Worm (Caenorhabditis elegans): ENCODE results near the gene F20H11.4.
A peak's percentile ranks its signal among the peaks of the same experiment; 100 is the strongest.

F20H11.4 gene

DNA sequence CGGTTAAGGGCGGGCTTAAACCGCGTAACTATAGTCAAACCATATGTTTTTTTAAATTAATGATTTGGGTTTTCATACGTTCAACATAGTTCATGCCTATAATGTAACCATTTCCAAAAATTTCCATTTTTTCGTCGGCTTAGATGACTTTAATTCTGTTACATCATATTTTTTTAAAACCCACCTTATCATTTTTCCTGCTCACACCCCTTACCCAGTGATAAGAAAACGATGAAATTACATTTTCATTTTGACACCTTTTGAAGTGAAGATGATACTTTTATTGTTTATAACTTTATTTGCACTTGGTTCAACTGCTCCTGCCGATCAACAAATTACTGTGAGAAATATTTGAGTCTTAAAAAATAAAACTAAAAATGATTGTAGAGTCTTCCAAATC lies 3.9 kb downstream of the F20H11.4 start, which contains the start of gene ctsa-4.2:
Gene ctsa-4.2 (plus strand): TSS at position 247 of the 400 bp plus-strand sequence.
- TF ChIP-seq aptf-3 (GFP tag; IDR thresholded peaks at IDR 0.05), result no peak
- no peak for TF ChIP-seq T07F8.4 (tag; optimal IDR thresholded peaks at IDR 0.05)
- TF ChIP-seq rpc-1 (optimal IDR thresholded peaks at IDR 0.05), result no peak
- no peak for TF ChIP-seq rpc-1 (tag; optimal IDR thresholded peaks at IDR 0.05)
- TF ChIP-seq nhr-80 (tag; optimal IDR thresholded peaks at IDR 0.05), result peak; percentile 70

DNA sequence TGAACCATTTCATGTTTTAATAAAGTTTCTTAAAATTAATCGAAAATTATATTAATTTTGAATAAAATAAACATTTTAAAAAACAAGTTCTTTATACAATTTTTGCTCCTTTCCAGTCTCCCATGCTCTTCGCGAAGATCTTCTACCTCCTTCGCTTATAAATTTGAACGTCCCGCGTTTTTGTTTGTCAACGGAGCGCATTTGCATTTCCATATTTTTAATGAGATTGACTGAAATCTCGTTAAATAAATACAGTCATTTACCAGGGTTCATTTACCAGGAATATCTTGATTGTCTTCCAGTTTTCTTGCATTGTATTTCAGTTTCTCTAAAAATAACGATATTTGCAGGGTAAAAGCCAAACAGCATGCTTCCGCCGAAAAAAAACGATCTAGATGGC lies 6.6 kb downstream of the F20H11.4 start, which contains the start of gene cmtr-2:
Gene cmtr-2 (plus strand): TSS at position 351 of the 400 bp plus-strand sequence.
- TF ChIP-seq lin-54 (GFP tag; optimal IDR thresholded peaks at IDR 0.05) (peak; percentile 91), ceh-91 (GFP tag; IDR thresholded peaks at IDR 0.05) (no peak), F49E8.2 (tag; optimal IDR thresholded peaks at IDR 0.05; ENCODE audit: insufficient read depth) (no peak), ztf-26 (tag; optimal IDR thresholded peaks at IDR 0.05) (no peak), T07F8.4 (tag; optimal IDR thresholded peaks at IDR 0.05) (no peak), snpc-4 (GFP tag; optimal IDR thresholded peaks at IDR 0.05) (no peak), snpc-4 (tag; optimal IDR thresholded peaks at IDR 0.05) (no peak), nhr-120 (GFP tag; IDR thresholded peaks at IDR 0.05) (no peak), B0336.3 (GFP tag; IDR thresholded peaks at IDR 0.05) (no peak), dpff-1 (tag; optimal IDR thresholded peaks at IDR 0.05) (no peak), zim-3 (tag; optimal IDR thresholded peaks at IDR 0.05) (no peak), ztf-6 (GFP tag; IDR thresholded peaks at IDR 0.05) (no peak), tbp1 (GFP tag; optimal IDR thresholded peaks at IDR 0.05) (no peak), hmg-20 (GFP tag; IDR thresholded peaks at IDR 0.05) (no peak), lin-35 (GFP tag; optimal IDR thresholded peaks at IDR 0.05) (peak in 2 of 3 experiments; percentile 54 to 87), Y67H2A.10 (GFP tag; conservative IDR thresholded peaks at IDR 0.05) (no peak), egrh-3 (GFP tag; IDR thresholded peaks at IDR 0.05) (no peak), efl-1 (GFP tag; optimal IDR thresholded peaks at IDR 0.05) (peak; percentile 65), nfya-1 (tag; optimal IDR thresholded peaks at IDR 0.05; ENCODE audit: borderline replicate concordance, insufficient read depth) (no peak), ceh-40 (GFP tag; IDR thresholded peaks at IDR 0.05) (no peak), nfya-2 (GFP tag; IDR thresholded peaks at IDR 0.05) (no peak), aptf-3 (GFP tag; IDR thresholded peaks at IDR 0.05) (no peak), F33H1.4 (GFP tag; IDR thresholded peaks at IDR 0.05) (0 out of 2 replicates have a peak, but pooled peaks have one; percentile 23), cebp-2 (GFP tag; IDR thresholded peaks at IDR 0.05) (no peak), mcd-1 (GFP tag; IDR thresholded peaks at IDR 0.05) (peak; percentile 92), dpl-1 (GFP tag; optimal IDR thresholded peaks at IDR 0.05) (peak; percentile 74), mel-28 (tag; optimal IDR thresholded peaks at IDR 0.05; ENCODE audit: borderline replicate concordance) (no peak), madf-6 (GFP tag; IDR thresholded peaks at IDR 0.05) (no peak), K11D2.4 (GFP tag; IDR thresholded peaks at IDR 0.05) (no peak), snpc-3.4 (tag; optimal IDR thresholded peaks at IDR 0.05) (no peak), nhr-90 (tag; optimal IDR thresholded peaks at IDR 0.05) (no peak)

DNA sequence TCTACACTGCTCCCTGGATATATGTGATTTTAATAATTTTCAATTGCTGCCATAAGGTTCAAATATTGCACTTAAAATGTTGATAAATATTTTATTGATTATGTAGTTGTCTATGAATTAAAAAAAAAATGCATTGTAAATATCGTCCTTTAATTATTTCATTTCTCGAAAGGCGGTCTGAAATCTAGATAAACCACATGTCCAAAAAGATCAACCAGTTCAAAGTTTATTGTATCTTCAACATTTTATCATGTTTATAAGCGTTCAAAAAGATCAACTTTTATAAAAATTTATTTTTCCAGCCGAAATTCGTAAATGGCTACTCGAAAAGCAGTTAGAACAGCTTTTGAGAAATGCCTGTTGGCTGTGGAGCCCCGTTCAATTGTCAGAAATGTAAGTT lies 11.5 kb downstream of the F20H11.4 start, which contains the start of gene C13B9.2:
Gene C13B9.2 (plus strand): TSS at position 301 of the 400 bp plus-strand sequence.
- TF ChIP-seq C17E4.6 (GFP tag; IDR thresholded peaks at IDR 0.05) (no peak), dox-1 (GFP tag; IDR thresholded peaks at IDR 0.05) (no peak), lin-26 (GFP tag; IDR thresholded peaks at IDR 0.05) (no peak), lsy-27 (tag; optimal IDR thresholded peaks at IDR 0.05; ENCODE audit: borderline replicate concordance, insufficient read depth) (no peak), tbx-9 (tag; optimal IDR thresholded peaks at IDR 0.05; ENCODE audit: borderline replicate concordance) (no peak), ceh-40 (GFP tag; IDR thresholded peaks at IDR 0.05) (no peak), ztf-3 (GFP tag; optimal IDR thresholded peaks at IDR 0.05) (no peak), akir-1 (GFP tag; optimal IDR thresholded peaks at IDR 0.05) (no peak), let-607 (tag; optimal IDR thresholded peaks at IDR 0.05) (no peak), nhr-27 (tag; optimal IDR thresholded peaks at IDR 0.05) (no peak), B0035.1 (tag; optimal IDR thresholded peaks at IDR 0.05) (no peak), tbp1 (GFP tag; optimal IDR thresholded peaks at IDR 0.05) (no peak), Y53G8AR.9 (GFP tag; conservative IDR thresholded peaks at IDR 0.05) (no peak), sdz-38 (tag; optimal IDR thresholded peaks at IDR 0.05) (no peak), fkh-3 (tag; optimal IDR thresholded peaks at IDR 0.05) (no peak), unc-130 (GFP tag; optimal IDR thresholded peaks at IDR 0.05) (no peak), B0336.3 (GFP tag; IDR thresholded peaks at IDR 0.05) (no peak)
